Worm (Caenorhabditis elegans): ENCODE data around the gene Y45F3A.4.

DNA sequence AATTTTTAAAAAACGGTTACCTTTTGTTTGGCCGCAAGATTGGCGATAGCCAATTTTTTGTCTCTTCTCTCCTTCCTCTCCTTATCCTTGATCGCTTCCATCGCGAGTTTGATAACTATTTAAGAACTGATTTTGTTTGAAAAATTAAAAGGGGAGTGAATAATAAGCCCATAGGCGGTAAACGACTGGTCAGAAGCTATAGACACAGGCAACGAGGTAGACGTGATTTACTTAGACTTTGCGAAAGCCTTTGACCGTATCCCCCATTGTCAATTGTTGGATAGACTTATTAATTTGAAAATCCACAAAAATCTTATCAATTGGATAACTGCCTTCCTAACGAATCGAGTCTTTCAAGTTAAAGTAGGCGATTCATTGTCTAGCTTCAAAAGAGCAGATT lies 11.0 kb upstream of the Y45F3A.4 start, which contains the start of gene Y45F3A.5:
- no peak for TF ChIP-seq B0336.3 (GFP tag; IDR thresholded peaks at IDR 0.05)
- TF ChIP-seq ZK185.1 (tag; optimal IDR thresholded peaks at IDR 0.05; ENCODE audit: poor library complexity, severe bottlenecking) = no peak
- no peak for TF ChIP-seq egl-18 (GFP tag; IDR thresholded peaks at IDR 0.05)
- TF ChIP-seq unc-130 (GFP tag; optimal IDR thresholded peaks at IDR 0.05) = no peak
- no peak for TF ChIP-seq lsl-1 (GFP tag; optimal IDR thresholded peaks at IDR 0.05)

Data from whole organism, young adult.